Fruit fly (Drosophila melanogaster): ENCODE measurements around the gene CG9663.

The CG9663 gene

DNA sequence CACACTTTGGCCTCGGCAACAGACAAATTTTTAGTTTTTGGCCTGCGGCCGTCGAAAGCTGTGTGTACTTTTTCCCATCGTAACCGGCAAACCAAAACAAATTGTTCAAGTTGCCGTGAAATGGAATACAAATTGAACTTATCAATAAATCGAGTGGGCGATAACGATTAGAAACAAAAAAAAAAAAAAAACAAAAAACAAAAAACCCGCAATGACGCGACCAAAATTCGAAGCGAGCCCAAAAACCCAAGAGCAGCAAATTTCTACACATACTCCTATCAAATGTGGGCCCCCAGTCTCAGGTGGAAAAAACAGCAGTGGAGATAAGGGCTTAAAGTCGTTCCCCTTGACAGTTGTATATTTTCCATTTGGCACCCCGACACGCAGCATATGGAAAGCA is 4.3 kb upstream of the CG9663 start:
- TF ChIP-seq Eip93F (GFP tag; optimal IDR thresholded peaks at IDR 0.05) (no peak), CG9139 (GFP tag; optimal IDR thresholded peaks at IDR 0.05) (no peak), vri (GFP tag; optimal IDR thresholded peaks at IDR 0.05) (peak; percentile 51), Sox15 (GFP tag; optimal IDR thresholded peaks at IDR 0.05) (no peak), CG16779 (tag; optimal IDR thresholded peaks at IDR 0.05) (no peak)

DNA sequence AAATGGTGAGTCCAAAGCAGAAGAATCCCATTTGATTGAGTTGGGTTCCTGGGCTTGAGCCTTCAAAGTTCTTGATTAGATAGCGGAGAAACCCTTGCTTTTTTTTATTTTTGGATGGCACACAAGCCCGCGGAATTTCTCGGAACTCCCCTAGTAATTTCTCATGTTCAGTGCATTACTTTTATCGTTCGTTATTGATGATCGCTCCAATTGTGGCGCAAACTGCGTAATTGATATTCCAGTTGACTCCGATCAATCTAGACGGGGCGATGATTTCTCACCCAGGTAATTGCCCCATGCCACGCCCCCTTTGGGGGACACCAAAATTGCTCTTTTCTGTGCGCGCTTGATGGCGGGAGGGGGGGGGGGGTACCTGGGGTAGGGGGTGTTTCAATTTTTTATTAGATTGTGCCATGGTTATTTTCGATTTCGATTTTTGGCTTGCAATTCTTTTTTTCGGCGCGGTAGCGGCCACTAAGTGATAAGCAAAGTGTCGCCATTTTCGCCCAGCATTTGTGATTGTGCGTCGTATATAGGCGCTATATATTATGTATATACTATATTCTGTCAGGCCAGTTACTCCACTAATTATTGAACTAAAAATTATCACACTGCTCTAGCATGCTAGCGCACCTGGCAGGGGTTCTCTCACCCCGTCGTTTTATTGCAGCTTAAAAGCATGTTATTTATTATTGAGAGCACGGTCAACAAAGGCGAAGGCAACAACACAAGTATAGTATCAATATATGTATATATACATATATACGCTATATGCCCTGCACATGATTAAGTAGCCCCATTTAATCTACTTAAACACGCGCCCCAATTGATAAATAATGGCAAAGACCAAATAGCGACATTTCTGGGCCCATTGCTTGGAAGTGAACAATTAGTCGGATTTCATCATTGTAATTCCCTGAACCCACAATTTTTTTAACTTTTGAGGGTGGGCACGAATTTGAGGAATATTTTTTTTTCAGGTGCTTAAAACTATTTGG is 2.2 kb upstream of the CG9663 start:
- TF ChIP-seq svp (GFP tag) (peak; percentile 61), CG9139 (GFP tag; optimal IDR thresholded peaks at IDR 0.05) (no peak), vri (GFP tag; optimal IDR thresholded peaks at IDR 0.05) (peak; percentile 24)

DNA sequence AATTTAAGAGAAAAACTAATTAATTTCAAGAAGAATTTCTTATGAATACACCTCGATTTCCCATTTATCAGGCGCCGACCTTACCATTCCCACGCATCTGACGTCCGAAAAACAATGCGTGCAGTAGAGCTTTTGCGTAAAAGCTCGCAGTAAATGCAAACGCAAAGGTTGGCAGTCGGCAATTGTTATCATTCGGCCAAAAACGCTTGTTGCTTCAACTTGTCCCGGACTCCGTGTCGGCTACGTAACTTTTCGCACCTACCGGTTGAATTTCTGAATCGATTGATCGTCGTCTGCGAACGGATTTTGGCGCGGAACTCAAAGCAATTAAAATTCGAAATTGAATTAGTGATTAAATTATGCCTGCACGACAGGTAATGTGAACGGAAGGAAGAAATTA is 963 bp upstream of the CG9663 start, which contains the start of gene CG3277:
TSS of gene CG3277 (plus strand) at position 208 of the 400 bp plus-strand sequence.
- no peak for TF ChIP-seq Smox (GFP tag; optimal IDR thresholded peaks at IDR 0.05)
- TF ChIP-seq Gug (GFP tag; IDR thresholded peaks at IDR 0.05) = no peak
- peak; percentile 53 for TF ChIP-seq vri (GFP tag; optimal IDR thresholded peaks at IDR 0.05)
- peak; percentile 1 for TF ChIP-seq Eip93F (GFP tag; optimal IDR thresholded peaks at IDR 0.05)

DNA sequence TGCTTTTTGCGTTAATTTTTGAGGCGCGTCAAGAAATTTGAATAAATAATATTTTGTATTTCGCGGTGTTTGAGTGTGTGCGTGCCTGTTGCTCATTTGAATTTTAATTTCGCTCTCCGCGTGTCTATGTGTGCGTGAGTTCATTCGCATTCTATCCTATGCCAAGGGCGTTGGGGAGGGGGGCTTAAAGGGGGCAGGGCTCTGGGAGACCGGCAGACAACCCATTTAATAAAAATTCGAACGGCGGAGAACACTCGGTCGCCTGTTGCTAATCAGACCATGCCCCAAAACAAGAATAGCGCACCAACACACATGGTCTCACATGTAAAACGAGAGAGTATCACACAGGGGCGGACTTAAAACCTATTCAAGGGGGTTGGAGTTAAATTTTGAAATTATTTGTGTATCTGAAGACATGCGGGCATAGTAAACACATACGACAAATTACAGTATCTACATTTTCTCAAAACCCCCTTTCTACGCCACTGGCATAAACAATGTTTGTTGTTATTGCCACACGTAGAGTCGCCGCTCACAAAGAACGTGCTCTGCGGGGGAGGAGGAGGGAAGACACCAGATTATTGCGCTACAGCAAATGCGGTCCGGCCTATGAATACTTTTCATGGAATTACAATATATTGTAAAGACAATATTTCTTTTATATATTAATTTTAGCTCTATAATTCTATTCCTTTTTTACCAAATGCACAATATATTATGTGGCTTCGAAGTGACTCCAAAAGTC is 1.0 kb downstream of the CG9663 start:
- peak; percentile 99 for TF ChIP-seq achi (GFP tag; optimal IDR thresholded peaks at IDR 0.05)
- TF ChIP-seq eg (GFP tag; IDR thresholded peaks at IDR 0.05) = peak; percentile 100
- TF ChIP-seq CG11902 (GFP tag; optimal IDR thresholded peaks at IDR 0.05) = peak; percentile 99
- TF ChIP-seq Eip78C (GFP tag) = peak; percentile 100
- peak; percentile 99 for TF ChIP-seq dac (GFP tag; optimal IDR thresholded peaks at IDR 0.05)
- TF ChIP-seq cyc (GFP tag; optimal IDR thresholded peaks at IDR 0.05) = peak; percentile 100
- TF ChIP-seq dsx (GFP tag; optimal IDR thresholded peaks at IDR 0.05; ENCODE audit: poor library complexity, severe bottlenecking) = peak; percentile 99
- TF ChIP-seq Sox14 (GFP tag; optimal IDR thresholded peaks at IDR 0.05) = peak; percentile 100
- peak; percentile 99 for TF ChIP-seq Gug (GFP tag; IDR thresholded peaks at IDR 0.05)
- TF ChIP-seq Sox102F (GFP tag; optimal IDR thresholded peaks at IDR 0.05) = peak; percentile 99
- peak; percentile 100 for TF ChIP-seq CG3919 (GFP tag; optimal IDR thresholded peaks at IDR 0.05)
- peak; percentile 100 for TF ChIP-seq fd59A (GFP tag; optimal IDR thresholded peaks at IDR 0.05)
- peak; percentile 99 for TF ChIP-seq CG6854 (GFP tag; optimal IDR thresholded peaks at IDR 0.05)
- peak; percentile 98 for TF ChIP-seq Blimp-1 (GFP tag; optimal IDR thresholded peaks at IDR 0.05)
- peak; percentile 100 for TF ChIP-seq spab (GFP tag; optimal IDR thresholded peaks at IDR 0.05)
- peak; percentile 100 for TF ChIP-seq net (GFP tag; optimal IDR thresholded peaks at IDR 0.05)
- TF ChIP-seq CG7368 (GFP tag; optimal IDR thresholded peaks at IDR 0.05) = peak; percentile 100
- TF ChIP-seq CG6792 (GFP tag; optimal IDR thresholded peaks at IDR 0.05) = peak; percentile 100
- TF ChIP-seq CG6808 (GFP tag; optimal IDR thresholded peaks at IDR 0.05) = peak; percentile 99
- TF ChIP-seq CG16779 (tag; optimal IDR thresholded peaks at IDR 0.05) = peak; percentile 99
- TF ChIP-seq CG11762 (GFP tag; optimal IDR thresholded peaks at IDR 0.05; ENCODE audit: insufficient read depth) = peak; percentile 100
- peak; percentile 100 for TF ChIP-seq lz (GFP tag; optimal IDR thresholded peaks at IDR 0.05)
- peak; percentile 100 for TF ChIP-seq esn (GFP tag; optimal IDR thresholded peaks at IDR 0.05)
- TF ChIP-seq ss (GFP tag; optimal IDR thresholded peaks at IDR 0.05) = peak; percentile 100
- peak; percentile 98 for TF ChIP-seq fd85E (GFP tag; optimal IDR thresholded peaks at IDR 0.05)
- peak; percentile 99 for TF ChIP-seq CG4318 (GFP tag; optimal IDR thresholded peaks at IDR 0.05)
- peak; percentile 99 for TF ChIP-seq CG8119 (GFP tag; IDR thresholded peaks at IDR 0.05)
- TF ChIP-seq CG8319 (GFP tag; optimal IDR thresholded peaks at IDR 0.05) = peak; percentile 99
- peak; percentile 100 for TF ChIP-seq CG3032 (tag; optimal IDR thresholded peaks at IDR 0.05)
- TF ChIP-seq salr (GFP tag; optimal IDR thresholded peaks at IDR 0.05) = peak; percentile 99 to 100
- peak; percentile 100 for TF ChIP-seq Eip75B (GFP tag; optimal IDR thresholded peaks at IDR 0.05)
- TF ChIP-seq acj6 (GFP tag; optimal IDR thresholded peaks at IDR 0.05) = peak; percentile 100
- TF ChIP-seq OdsH (GFP tag; optimal IDR thresholded peaks at IDR 0.05) = peak; percentile 100
- peak; percentile 98 for TF ChIP-seq Eip93F (GFP tag; optimal IDR thresholded peaks at IDR 0.05)
- TF ChIP-seq Smox (GFP tag; optimal IDR thresholded peaks at IDR 0.05) = peak; percentile 99
- peak; percentile 87 for TF ChIP-seq Hr38 (GFP tag; optimal IDR thresholded peaks at IDR 0.05)

Measured in whole organism, prepupa.